Worm (Caenorhabditis elegans) whole organism, midembryonic: ENCODE results near the gene atgp-2.

ENCODE experiments used
- T22C8.4 ChIP-seq: fragments of 200-800 bp; sonication (Bioruptor generic); IDR thresholded peaks from 2 replicates; pipeline ENCODE4 v1.3.6; 2022; ENCODE audit warnings: missing genetic modification characterization, missing compliant biosample characterization
- cog-1 ChIP-seq: sonication (generic microtip); optimal IDR thresholded peaks from 2 replicates; lab custom pipeline; 2016; ENCODE audit warnings: missing genetic modification characterization, missing compliant biosample characterization
- flt-1 ChIP-seq: fragments of 200-800 bp; sonication (Bioruptor generic); IDR thresholded peaks from 2 replicates; pipeline ENCODE4 v1.3.6; 2022; ENCODE audit warnings: missing genetic modification characterization, missing compliant biosample characterization
- klf-2 ChIP-seq: fragments of 200-800 bp; sonication (Bioruptor generic); conservative IDR thresholded peaks from 2 replicates; pipeline ENCODE4 v1.3.6; 2022; ENCODE audit warnings: missing genetic modification reagents, missing genetic modification characterization, missing compliant biosample characterization
- med-1 ChIP-seq: sonication (generic microtip); optimal IDR thresholded peaks from 2 replicates; lab custom pipeline; 2017; ENCODE audit warnings: missing genetic modification characterization, mild to moderate bottlenecking, missing compliant biosample characterization, antibody characterized with exemption, missing genetic modification reagents; ENCODE audit not compliant: insufficient read depth
- ref-1 ChIP-seq: fragments of 200-800 bp; sonication (Bioruptor generic); conservative IDR thresholded peaks from 2 replicates; pipeline ENCODE4 v1.3.6; 2022; ENCODE audit warnings: missing genetic modification reagents, missing genetic modification characterization, missing compliant biosample characterization
- tab-1 ChIP-seq: fragments of 200-800 bp; sonication (Bioruptor generic); IDR thresholded peaks from 2 replicates; pipeline ENCODE4 v1.3.6; 2022; ENCODE audit warnings: missing genetic modification characterization, missing compliant biosample characterization
- ztf-29 ChIP-seq: fragments of 200-800 bp; sonication (Bioruptor generic); IDR thresholded peaks from 2 replicates; pipeline ENCODE4 v1.3.6; 2022; ENCODE audit warnings: missing genetic modification reagents, missing genetic modification characterization, missing compliant biosample characterization

ce11 chrII:14605479-14605878, 38.4 kb downstream of the atgp-2 start, which contains the start of gene F19H8.2:
- TF ChIP-seq cog-1 (tag; lab: Kevin White, UChicago) (no peak), med-1 (GFP tag; lab: Kevin White, UChicago) (no peak), ztf-29 (GFP tag; lab: Robert Waterston, UW) (no peak), flt-1 (no peak), tab-1 (GFP tag; lab: Robert Waterston, UW) (no peak), klf-2 (GFP tag; lab: Robert Waterston, UW) (no peak), T22C8.4 (GFP tag; lab: Robert Waterston, UW) (no peak), ref-1 (GFP tag; lab: Robert Waterston, UW) (no peak)
